Worm (Caenorhabditis elegans): ENCODE data around the gene fbxa-80.

Gene fbxa-80

DNA sequence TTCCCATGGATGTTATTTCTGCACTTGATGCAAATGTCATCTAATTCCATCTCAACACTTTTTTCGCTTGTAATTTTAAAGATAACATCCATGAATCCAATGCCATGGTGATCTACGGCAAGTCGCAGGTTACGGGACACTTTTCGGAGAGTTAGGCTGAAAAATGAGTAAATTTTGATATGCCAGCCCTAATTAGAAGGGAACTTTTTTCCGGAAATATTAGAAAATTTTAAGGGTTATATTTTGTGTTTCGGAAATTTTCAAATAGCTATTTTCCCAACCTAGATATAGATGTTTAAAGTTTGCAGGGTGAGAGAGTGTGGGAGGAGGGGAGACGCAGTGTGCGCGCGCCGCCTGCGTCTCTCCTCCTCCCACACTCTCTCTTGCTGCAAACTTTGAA is 7.7 kb downstream of the fbxa-80 start:
- TF ChIP-seq ztf-11 (tag; optimal IDR thresholded peaks at IDR 0.05) (no peak), zip-8 (tag; optimal IDR thresholded peaks at IDR 0.05) (no peak), sptf-1 (tag; optimal IDR thresholded peaks at IDR 0.05) (no peak)

DNA sequence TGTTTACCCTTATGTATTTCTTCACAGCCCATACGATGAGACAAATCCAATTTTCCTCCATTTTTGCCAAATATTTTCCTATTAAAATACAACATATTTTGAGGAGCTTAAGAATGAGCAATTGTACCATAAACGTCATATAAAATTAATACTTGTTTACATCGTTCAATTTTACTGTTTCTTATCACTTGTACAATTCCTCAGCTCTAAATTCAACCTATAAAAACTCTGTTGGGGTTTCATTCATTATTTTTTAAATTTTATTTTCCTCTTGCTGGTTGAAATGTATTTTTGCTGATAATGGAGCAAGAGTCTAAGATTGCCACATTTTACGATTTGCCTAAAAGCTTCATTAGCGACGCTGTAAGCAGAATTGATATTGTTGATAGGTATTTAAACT is 11.6 kb downstream of the fbxa-80 start, which contains the start of gene fbxa-75:
fbxa-75 (plus strand) TSS at position 301 of the 400 bp plus-strand sequence.
- TF ChIP-seq lin-13 (tag; optimal IDR thresholded peaks at IDR 0.05) = no peak
- no peak for TF ChIP-seq sem-2 (GFP tag; optimal IDR thresholded peaks at IDR 0.05)
- no peak for TF ChIP-seq mab-5 (tag; optimal IDR thresholded peaks at IDR 0.05)
- no peak for TF ChIP-seq cnd-1 (tag; optimal IDR thresholded peaks at IDR 0.05)
- no peak for TF ChIP-seq ceh-83 (GFP tag; optimal IDR thresholded peaks at IDR 0.05)
- TF ChIP-seq elt-3 (tag; optimal IDR thresholded peaks at IDR 0.05) = no peak
- no peak for TF ChIP-seq ham-2 (GFP tag; optimal IDR thresholded peaks at IDR 0.05)
- TF ChIP-seq nhr-237 (tag; optimal IDR thresholded peaks at IDR 0.05) = no peak
- no peak for TF ChIP-seq drap-1 (GFP tag; optimal IDR thresholded peaks at IDR 0.05)

DNA sequence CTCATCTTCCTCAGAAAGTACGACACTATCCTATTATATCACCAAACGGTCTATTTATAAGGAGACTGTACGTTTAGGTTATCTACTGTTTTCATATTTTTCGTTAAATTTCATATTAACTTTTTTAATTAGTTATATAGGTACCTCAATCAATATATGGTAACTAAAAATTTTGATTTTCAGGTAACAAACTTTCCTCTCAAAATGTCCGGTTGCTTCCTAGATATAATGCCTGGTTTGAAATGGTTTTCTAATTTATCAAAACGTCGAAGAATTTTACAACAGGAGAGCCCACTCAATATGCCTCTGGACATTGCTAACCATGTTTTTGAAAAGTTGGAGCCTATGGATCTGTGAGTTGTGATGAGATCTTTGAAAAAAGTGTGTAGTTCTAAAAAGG is 17.4 kb downstream of the fbxa-80 start, which contains the start of gene fbxa-28:
fbxa-28 (plus strand) TSS at position 301 of the 400 bp plus-strand sequence.
- TF ChIP-seq ham-2 (GFP tag; optimal IDR thresholded peaks at IDR 0.05) (no peak), elt-3 (tag; optimal IDR thresholded peaks at IDR 0.05) (no peak), sem-2 (GFP tag; optimal IDR thresholded peaks at IDR 0.05) (no peak), tbx-8 (GFP tag; optimal IDR thresholded peaks at IDR 0.05) (no peak), mls-2 (tag; optimal IDR thresholded peaks at IDR 0.05) (no peak), M03D4.4 (tag; optimal IDR thresholded peaks at IDR 0.05) (no peak), nhr-76 (tag; optimal IDR thresholded peaks at IDR 0.05) (no peak), flh-1 (GFP tag; optimal IDR thresholded peaks at IDR 0.05) (no peak), bed-3 (GFP tag; optimal IDR thresholded peaks at IDR 0.05) (no peak), nhr-2 (tag; optimal IDR thresholded peaks at IDR 0.05) (no peak), hlh-1 (tag; optimal IDR thresholded peaks at IDR 0.05) (no peak), unc-120 (tag; optimal IDR thresholded peaks at IDR 0.05; ENCODE audit: poor library complexity, severe bottlenecking) (no peak), nhr-28 (tag; optimal IDR thresholded peaks at IDR 0.05) (no peak), zip-8 (tag; optimal IDR thresholded peaks at IDR 0.05) (no peak), sptf-1 (tag; optimal IDR thresholded peaks at IDR 0.05) (no peak), drap-1 (GFP tag; optimal IDR thresholded peaks at IDR 0.05) (no peak), mep-1 (tag; optimal IDR thresholded peaks at IDR 0.05) (no peak), lin-13 (tag; optimal IDR thresholded peaks at IDR 0.05) (no peak)

- no peak for TF ChIP-seq M03D4.4 (tag; optimal IDR thresholded peaks at IDR 0.05)
Measured at ce11 chrIII:1295149-1295716, 19.8 kb downstream of the fbxa-80 start, which contains the start of gene fbxa-35. Gene fbxa-35 (plus strand): TSS chrIII:1295666.

- TF ChIP-seq ham-2 (GFP tag; optimal IDR thresholded peaks at IDR 0.05) (no peak), elt-3 (tag; optimal IDR thresholded peaks at IDR 0.05) (no peak), ceh-43 (GFP tag; optimal IDR thresholded peaks at IDR 0.05) (no peak), unc-62 (GFP tag; optimal IDR thresholded peaks at IDR 0.05) (no peak), unc-120 (tag; optimal IDR thresholded peaks at IDR 0.05; ENCODE audit: poor library complexity, severe bottlenecking) (no peak), elt-1 (tag; optimal IDR thresholded peaks at IDR 0.05; ENCODE audit: borderline replicate concordance, insufficient read depth) (no peak), nhr-12 (tag; optimal IDR thresholded peaks at IDR 0.05) (no peak), unc-39 (tag; optimal IDR thresholded peaks at IDR 0.05) (no peak), nhr-28 (tag; optimal IDR thresholded peaks at IDR 0.05) (no peak), M03D4.4 (tag; optimal IDR thresholded peaks at IDR 0.05) (no peak), nhr-2 (tag; optimal IDR thresholded peaks at IDR 0.05) (no peak), drap-1 (GFP tag; optimal IDR thresholded peaks at IDR 0.05) (no peak), sptf-1 (tag; optimal IDR thresholded peaks at IDR 0.05) (no peak), ztf-11 (tag; optimal IDR thresholded peaks at IDR 0.05) (no peak), cnd-1 (tag; optimal IDR thresholded peaks at IDR 0.05) (no peak), tbx-8 (GFP tag; optimal IDR thresholded peaks at IDR 0.05) (no peak)
Measured at ce11 chrIII:1293135-1293534, 21.9 kb downstream of the fbxa-80 start, which contains the start of gene fbxa-36. Gene fbxa-36 (minus strand): TSS chrIII:1293235.

DNA sequence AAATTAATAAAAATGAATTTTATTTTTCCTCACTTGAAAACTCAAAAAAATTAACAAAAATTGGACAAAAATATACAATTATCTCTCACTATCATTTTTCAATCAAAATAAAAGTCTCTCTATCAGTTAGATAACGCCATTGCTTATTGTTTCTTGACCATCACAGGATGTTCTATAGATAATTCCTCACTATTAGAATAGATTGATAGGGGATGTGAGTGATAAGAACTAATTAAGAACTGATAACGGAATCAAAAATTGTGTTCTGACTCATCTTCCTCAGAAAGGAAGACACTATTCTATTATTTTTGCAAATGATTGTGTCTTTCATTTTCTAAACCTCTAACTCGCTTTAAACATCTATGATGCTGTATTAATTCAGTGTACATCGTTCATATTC is 25.9 kb downstream of the fbxa-80 start:
- no peak for TF ChIP-seq nhr-28 (tag; optimal IDR thresholded peaks at IDR 0.05)
- TF ChIP-seq zip-8 (tag; optimal IDR thresholded peaks at IDR 0.05) = no peak
- TF ChIP-seq nhr-12 (tag; optimal IDR thresholded peaks at IDR 0.05) = no peak
- no peak for TF ChIP-seq lin-32 (GFP tag; optimal IDR thresholded peaks at IDR 0.05)
- no peak for TF ChIP-seq mls-2 (tag; optimal IDR thresholded peaks at IDR 0.05)
- TF ChIP-seq nhr-237 (tag; optimal IDR thresholded peaks at IDR 0.05) = no peak
- no peak for TF ChIP-seq tbx-8 (GFP tag; optimal IDR thresholded peaks at IDR 0.05)
- TF ChIP-seq nhr-2 (tag; optimal IDR thresholded peaks at IDR 0.05) = no peak
- TF ChIP-seq unc-39 (tag; optimal IDR thresholded peaks at IDR 0.05) = no peak
- TF ChIP-seq flh-1 (GFP tag; optimal IDR thresholded peaks at IDR 0.05) = no peak
- TF ChIP-seq blmp-1 (tag; optimal IDR thresholded peaks at IDR 0.05) = no peak
- TF ChIP-seq ztf-11 (tag; optimal IDR thresholded peaks at IDR 0.05) = no peak
- no peak for TF ChIP-seq M03D4.4 (tag; optimal IDR thresholded peaks at IDR 0.05)
- no peak for TF ChIP-seq snpc-4 (tag; optimal IDR thresholded peaks at IDR 0.05)
- TF ChIP-seq ceh-43 (GFP tag; optimal IDR thresholded peaks at IDR 0.05) = no peak
- TF ChIP-seq nhr-76 (tag; optimal IDR thresholded peaks at IDR 0.05) = no peak
- TF ChIP-seq bed-3 (GFP tag; optimal IDR thresholded peaks at IDR 0.05) = no peak
- no peak for TF ChIP-seq sem-2 (GFP tag; optimal IDR thresholded peaks at IDR 0.05)

Measured in whole organism, mixed stage, embryonic.